Fruit fly (Drosophila melanogaster): ENCODE results near the gene CG10752.

CG10752 gene

DNA sequence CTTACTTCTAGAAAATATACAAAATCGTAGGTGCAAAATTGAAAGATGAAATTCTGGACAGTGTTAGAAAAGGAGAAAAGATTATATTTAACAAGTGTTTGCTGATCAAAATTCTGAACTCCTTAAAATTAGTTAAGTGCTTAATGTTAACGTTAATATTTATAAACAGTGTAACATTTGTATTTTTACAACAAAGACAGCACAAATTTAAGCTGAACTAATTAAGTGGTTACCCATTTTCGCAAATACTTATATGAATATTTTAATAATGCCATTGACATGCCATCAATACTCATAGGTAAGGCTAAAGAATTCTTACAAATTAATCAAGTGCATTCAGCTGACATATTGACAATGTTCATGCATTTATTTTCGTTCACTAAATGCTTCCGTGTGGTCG is at the start of gene CG10752:
Gene CG10752 (minus strand): TSS at position 101 of the 400 bp plus-strand sequence.
- TF ChIP-seq CG10669 (GFP tag; optimal IDR thresholded peaks at IDR 0.05) (no peak), CG34406 (GFP tag; optimal IDR thresholded peaks at IDR 0.05) (no peak), achi (GFP tag; optimal IDR thresholded peaks at IDR 0.05) (no peak), Sox102F (GFP tag; optimal IDR thresholded peaks at IDR 0.05) (no peak), net (GFP tag; optimal IDR thresholded peaks at IDR 0.05) (no peak), lz (GFP tag; optimal IDR thresholded peaks at IDR 0.05) (no peak)

dm6 chr3L:12994835-12995234 is 40.4 kb upstream of the CG10752 start, which contains the start of gene CG11262:
Gene CG11262, plus strand, starts transcription at chr3L:12995135.
- peak; percentile 10 for TF ChIP-seq svp (GFP tag)
- TF ChIP-seq CG1621 (tag; optimal IDR thresholded peaks at IDR 0.05), result no peak

DNA sequence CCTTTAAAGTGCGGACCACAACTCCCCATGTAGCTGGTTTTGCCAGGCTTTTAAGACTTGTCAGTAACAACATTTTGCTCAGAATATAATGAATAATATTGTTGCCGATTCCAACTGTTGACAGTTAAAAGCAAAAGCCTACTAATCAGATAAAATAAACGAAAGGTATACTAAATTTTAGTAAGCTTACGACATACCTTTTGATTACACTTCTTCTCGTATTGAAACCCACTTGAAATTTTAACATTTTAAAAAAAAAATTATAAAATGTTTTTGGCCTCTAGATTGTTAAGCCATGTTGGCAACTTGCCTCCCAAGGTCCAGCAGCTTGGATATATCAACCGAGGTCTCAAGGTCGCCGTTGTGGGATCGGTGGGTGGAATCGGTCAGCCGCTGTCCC is 17.8 kb upstream of the CG10752 start, which contains the start of the genes CG10748 and CG10749:
Gene CG10748 (minus strand): TSS at position 101 of the 400 bp plus-strand sequence.
Gene CG10749 (plus strand): TSS at position 216 of the 400 bp plus-strand sequence.
- TF ChIP-seq topi (GFP tag; optimal IDR thresholded peaks at IDR 0.05) (no peak), spab (GFP tag; optimal IDR thresholded peaks at IDR 0.05) (no peak), fd59A (GFP tag; optimal IDR thresholded peaks at IDR 0.05) (no peak), eg (GFP tag; IDR thresholded peaks at IDR 0.05) (no peak), Gug (GFP tag; IDR thresholded peaks at IDR 0.05) (no peak), CG3032 (tag; optimal IDR thresholded peaks at IDR 0.05) (no peak), CG6163 (GFP tag; IDR thresholded peaks at IDR 0.05) (no peak)

DNA sequence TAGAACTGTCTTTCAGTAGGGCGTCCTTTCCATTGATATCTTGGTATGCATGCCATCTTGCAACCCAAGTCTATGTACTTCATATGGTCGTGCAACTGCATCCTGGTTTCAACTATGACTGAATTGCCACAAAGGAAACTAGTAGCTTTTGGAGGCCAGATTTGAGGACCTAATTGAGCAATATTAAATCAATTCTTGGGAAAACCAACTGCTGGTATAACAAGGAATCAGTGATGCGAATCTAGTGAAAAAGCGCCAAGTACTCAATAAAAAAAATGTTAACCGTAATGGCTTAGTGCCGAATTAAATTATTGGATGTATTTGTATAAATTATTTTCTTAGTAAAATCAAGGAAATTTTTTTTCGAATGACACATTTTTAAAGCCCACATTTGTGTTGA is 13.2 kb upstream of the CG10752 start, which contains the start of gene Or69a:
Gene Or69a (minus strand): TSS at position 101 of the 400 bp plus-strand sequence.
- TF ChIP-seq CG7368 (GFP tag; optimal IDR thresholded peaks at IDR 0.05), result no peak
- no peak for TF ChIP-seq CG11762 (GFP tag; optimal IDR thresholded peaks at IDR 0.05; ENCODE audit: insufficient read depth)
- no peak for TF ChIP-seq CG11902 (GFP tag; optimal IDR thresholded peaks at IDR 0.05)
- TF ChIP-seq svp (GFP tag), result no peak
- no peak for TF ChIP-seq CG6276 (GFP tag; optimal IDR thresholded peaks at IDR 0.05)
- TF ChIP-seq fkh (GFP tag; optimal IDR thresholded peaks at IDR 0.05), result no peak
- no peak for TF ChIP-seq CG15336 (GFP tag; IDR thresholded peaks at IDR 0.05)
- no peak for TF ChIP-seq cyc (GFP tag; optimal IDR thresholded peaks at IDR 0.05)
- no peak for TF ChIP-seq Blimp-1 (GFP tag; optimal IDR thresholded peaks at IDR 0.05)
- no peak for TF ChIP-seq eg (GFP tag; IDR thresholded peaks at IDR 0.05)
- TF ChIP-seq dsx (GFP tag; optimal IDR thresholded peaks at IDR 0.05; ENCODE audit: poor library complexity, severe bottlenecking), result no peak
- no peak for TF ChIP-seq CG6854 (GFP tag; optimal IDR thresholded peaks at IDR 0.05)
- TF ChIP-seq CG10669 (GFP tag; optimal IDR thresholded peaks at IDR 0.05), result no peak
- TF ChIP-seq OdsH (GFP tag; optimal IDR thresholded peaks at IDR 0.05), result no peak

DNA sequence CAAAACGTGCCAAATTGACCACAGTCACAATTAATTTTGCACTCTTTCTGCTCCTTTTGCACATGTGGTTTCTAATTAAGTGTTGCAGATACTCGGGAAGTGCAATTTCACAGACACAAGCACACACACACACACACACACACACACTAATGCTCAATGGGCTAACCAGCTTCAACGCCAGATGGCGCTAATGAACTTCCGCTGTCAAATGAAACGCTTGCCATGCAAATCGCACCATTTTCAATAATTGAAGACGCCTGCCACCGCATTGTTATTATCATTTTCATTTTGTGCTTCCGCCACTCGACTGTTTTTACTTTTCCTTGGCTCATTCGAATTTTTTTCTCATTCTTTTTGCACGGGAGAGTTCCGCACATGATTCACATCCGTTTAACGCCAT is 5.1 kb downstream of the CG10752 start:
- no peak for TF ChIP-seq Ets21C (GFP tag; optimal IDR thresholded peaks at IDR 0.05)
- TF ChIP-seq CG8119 (GFP tag; IDR thresholded peaks at IDR 0.05), result no peak
- TF ChIP-seq topi (GFP tag; optimal IDR thresholded peaks at IDR 0.05), result no peak
- no peak for TF ChIP-seq fd85E (GFP tag; optimal IDR thresholded peaks at IDR 0.05)
- TF ChIP-seq fkh (GFP tag; optimal IDR thresholded peaks at IDR 0.05), result no peak
- TF ChIP-seq Hr38 (GFP tag; optimal IDR thresholded peaks at IDR 0.05), result no peak
- TF ChIP-seq CG6808 (GFP tag; optimal IDR thresholded peaks at IDR 0.05), result no peak

DNA sequence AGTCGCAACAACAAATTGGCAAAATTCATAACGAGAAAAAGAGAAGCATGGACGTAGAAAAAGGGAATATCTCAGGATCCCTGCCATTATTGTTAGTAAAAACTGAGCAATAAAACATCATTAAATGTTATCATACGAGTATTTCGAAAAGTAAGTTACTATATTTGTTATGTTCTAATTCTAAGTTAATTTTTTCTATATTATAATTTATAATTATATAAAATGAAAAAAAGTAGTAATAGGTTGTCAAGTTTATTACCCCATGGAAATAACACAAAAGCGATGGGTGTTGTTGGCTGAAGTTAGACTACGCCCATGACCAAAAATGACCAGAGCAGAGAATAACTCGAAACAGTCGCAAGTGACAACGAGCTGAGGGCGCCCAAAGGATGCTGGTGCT is 39.0 kb downstream of the CG10752 start:
- TF ChIP-seq salr (GFP tag; optimal IDR thresholded peaks at IDR 0.05) (peak; percentile 24 to 27), Ets21C (GFP tag; optimal IDR thresholded peaks at IDR 0.05) (peak; percentile 25), fd59A (GFP tag; optimal IDR thresholded peaks at IDR 0.05) (peak; percentile 60), Sox15 (GFP tag; optimal IDR thresholded peaks at IDR 0.05) (peak; percentile 57), Blimp-1 (GFP tag; optimal IDR thresholded peaks at IDR 0.05) (no peak), CG6163 (GFP tag; IDR thresholded peaks at IDR 0.05) (peak; percentile 44; the same call in 1 of the 3 replicates), CG9139 (GFP tag; optimal IDR thresholded peaks at IDR 0.05) (no peak), achi (GFP tag; optimal IDR thresholded peaks at IDR 0.05) (peak; percentile 81), CG8632 (GFP tag; optimal IDR thresholded peaks at IDR 0.05) (peak; percentile 87), CG16779 (tag; optimal IDR thresholded peaks at IDR 0.05) (peak; percentile 70), Ets96B (tag; optimal IDR thresholded peaks at IDR 0.05) (peak; percentile 76), CG11902 (GFP tag; optimal IDR thresholded peaks at IDR 0.05) (peak; percentile 19), CG7368 (GFP tag; optimal IDR thresholded peaks at IDR 0.05) (no peak), eg (GFP tag; IDR thresholded peaks at IDR 0.05) (peak; percentile 17; the same call in 1 of the 3 replicates), acj6 (GFP tag; optimal IDR thresholded peaks at IDR 0.05) (peak; percentile 77), Hr4 (GFP tag; optimal IDR thresholded peaks at IDR 0.05) (peak; percentile 2), ss (GFP tag; optimal IDR thresholded peaks at IDR 0.05) (peak; percentile 6 to 12), svp (GFP tag) (peak; percentile 56), CG6276 (GFP tag; optimal IDR thresholded peaks at IDR 0.05) (no peak), Sox14 (GFP tag; optimal IDR thresholded peaks at IDR 0.05) (peak; percentile 39)
